Worm (Caenorhabditis elegans) whole organism, L3 larva: ENCODE results near the gene fsn-1.

ENCODE experiments used
- R02D3.7 ChIP-seq: fragments of 150-350 bp; optimal IDR thresholded peaks from 2 replicates; lab custom pipeline; 2014; ENCODE audit warnings: missing biosample characterization, missing genetic modification characterization
- ZK546.5 ChIP-seq: sonication (generic microtip); optimal IDR thresholded peaks from 2 replicates; lab custom pipeline; 2017; ENCODE audit warnings: missing biosample characterization, missing genetic modification characterization
- aly-2 ChIP-seq: fragments of 150-350 bp; optimal IDR thresholded peaks from 2 replicates; lab custom pipeline; 2014; ENCODE audit warnings: missing biosample characterization, missing genetic modification characterization
- ama-1 ChIP-seq: fragments of 150-350 bp; optimal IDR thresholded peaks from 2 replicates; lab custom pipeline; 2018
- ceh-16 ChIP-seq: sonication (generic microtip); optimal IDR thresholded peaks from 2 replicates; lab custom pipeline; 2017; ENCODE audit warnings: missing biosample characterization, missing genetic modification characterization
- ceh-28 ChIP-seq: fragments of 150-350 bp; optimal IDR thresholded peaks from 2 replicates; lab custom pipeline; 2014; ENCODE audit warnings: missing biosample characterization, missing genetic modification reagents, missing genetic modification characterization
- ceh-82 ChIP-seq: fragments of 150-350 bp; optimal IDR thresholded peaks from 2 replicates; lab custom pipeline; 2014; ENCODE audit warnings: missing biosample characterization, missing genetic modification characterization
- ceh-9 ChIP-seq: sonication (generic microtip); optimal IDR thresholded peaks from 2 replicates; lab custom pipeline; 2018; ENCODE audit warnings: missing biosample characterization, missing genetic modification characterization
- daf-12 ChIP-seq: fragments of 150-350 bp; optimal IDR thresholded peaks from 2 replicates; lab custom pipeline; 2014; ENCODE audit warnings: missing biosample characterization, missing genetic modification reagents, missing genetic modification characterization
- egl-27 ChIP-seq: sonication (generic microtip); optimal IDR thresholded peaks from 4 replicates; lab custom pipeline; 2017; ENCODE audit warnings: missing biosample characterization, missing genetic modification reagents, missing genetic modification characterization
- egl-5 ChIP-seq: fragments of 150-350 bp; optimal IDR thresholded peaks from 2 replicates; lab custom pipeline; 2017; ENCODE audit warnings: missing biosample characterization, missing genetic modification reagents, missing genetic modification characterization, inconsistent platforms
- elt-1 ChIP-seq: fragments of 150-350 bp; optimal IDR thresholded peaks from 2 replicates; lab custom pipeline; 2014; ENCODE audit warnings: missing biosample characterization, missing genetic modification characterization
- elt-2 ChIP-seq: sonication (generic microtip); optimal IDR thresholded peaks from 2 replicates; lab custom pipeline; 2016; ENCODE audit warnings: missing genetic modification reagents, mild to moderate bottlenecking, missing genetic modification characterization, missing compliant biosample characterization
- elt-3 ChIP-seq, 3 experiments: fragments of 150-350 bp in 1 of 3; sonication (generic microtip) in 2 of 3; optimal IDR thresholded peaks; 2 replicates in 2 of 3; 4 replicates in 1 of 3; lab custom pipeline; 2014 to 2017; ENCODE audit warnings: missing biosample characterization in 3 of 3, missing genetic modification characterization in 3 of 3
- fkh-2 ChIP-seq: fragments of 150-350 bp; optimal IDR thresholded peaks from 2 replicates; lab custom pipeline; 2014; ENCODE audit warnings: missing biosample characterization, missing genetic modification reagents, missing genetic modification characterization
- hmg-11 ChIP-seq: sonication (generic microtip); optimal IDR thresholded peaks from 2 replicates; lab custom pipeline; 2016; ENCODE audit warnings: missing genetic modification characterization, missing compliant biosample characterization
- jun-1 ChIP-seq: fragments of 150-350 bp; optimal IDR thresholded peaks from 2 replicates; lab custom pipeline; 2014; ENCODE audit warnings: missing biosample characterization, missing genetic modification reagents, missing genetic modification characterization
- lin-39 ChIP-seq: fragments of 150-350 bp; optimal IDR thresholded peaks from 2 replicates; lab custom pipeline; 2018; ENCODE audit warnings: missing biosample characterization, missing genetic modification reagents, missing genetic modification characterization
- lsy-12 ChIP-seq: sonication (generic microtip); optimal IDR thresholded peaks from 2 replicates; lab custom pipeline; 2016; ENCODE audit warnings: mild to moderate bottlenecking, missing genetic modification characterization, missing compliant biosample characterization
- mdl-1 ChIP-seq: fragments of 150-350 bp; optimal IDR thresholded peaks from 2 replicates; lab custom pipeline; 2014; ENCODE audit warnings: missing biosample characterization, missing genetic modification characterization
- mml-1 ChIP-seq: fragments of 150-350 bp; sonication (generic microtip); optimal IDR thresholded peaks from 3 replicates; lab custom pipeline; 2014; ENCODE audit warnings: missing biosample characterization, missing genetic modification characterization
- nfya-1 ChIP-seq: sonication (generic microtip); optimal IDR thresholded peaks from 2 replicates; lab custom pipeline; 2017; ENCODE audit warnings: missing genetic modification characterization, mild to moderate bottlenecking, missing compliant biosample characterization, antibody characterized with exemption, moderate library complexity; ENCODE audit not compliant: insufficient read depth
- nhr-11 ChIP-seq: fragments of 150-350 bp; optimal IDR thresholded peaks from 2 replicates; lab custom pipeline; 2014; ENCODE audit warnings: missing biosample characterization, missing genetic modification characterization
- nhr-23 ChIP-seq: fragments of 150-350 bp; optimal IDR thresholded peaks from 2 replicates; lab custom pipeline; 2014; ENCODE audit warnings: missing biosample characterization, missing genetic modification reagents, missing genetic modification characterization
- nhr-237 ChIP-seq: fragments of 150-350 bp; optimal IDR thresholded peaks from 2 replicates; lab custom pipeline; 2014; ENCODE audit warnings: missing biosample characterization, missing genetic modification characterization
- nhr-25 ChIP-seq: sonication (generic microtip); optimal IDR thresholded peaks from 2 replicates; lab custom pipeline; 2017; ENCODE audit warnings: missing biosample characterization, missing genetic modification characterization
- nhr-28 ChIP-seq: fragments of 150-350 bp; optimal IDR thresholded peaks from 2 replicates; lab custom pipeline; 2014; ENCODE audit warnings: missing biosample characterization, missing genetic modification characterization
- nhr-43 ChIP-seq: sonication (generic microtip); optimal IDR thresholded peaks from 2 replicates; lab custom pipeline; 2016; ENCODE audit warnings: mild to moderate bottlenecking, missing genetic modification characterization, missing compliant biosample characterization; ENCODE audit not compliant: poor library complexity, severe bottlenecking
- nhr-67 ChIP-seq: fragments of 150-350 bp; optimal IDR thresholded peaks from 2 replicates; lab custom pipeline; 2014; ENCODE audit warnings: missing biosample characterization, missing genetic modification characterization
- nhr-76 ChIP-seq: fragments of 150-350 bp; sonication (generic microtip); optimal IDR thresholded peaks from 5 replicates; lab custom pipeline; 2014; ENCODE audit warnings: missing biosample characterization, missing genetic modification characterization
- nhr-77 ChIP-seq: fragments of 150-350 bp; optimal IDR thresholded peaks from 2 replicates; lab custom pipeline; 2014; ENCODE audit warnings: missing biosample characterization, missing genetic modification characterization
- pha-4 ChIP-seq: fragments of 150-350 bp; optimal IDR thresholded peaks from 2 replicates; lab custom pipeline; 2014; ENCODE audit warnings: missing biosample characterization, missing genetic modification reagents, missing genetic modification characterization
- pqm-1 ChIP-seq: fragments of 150-350 bp; optimal IDR thresholded peaks from 2 replicates; lab custom pipeline; 2017; ENCODE audit warnings: missing biosample characterization, missing genetic modification characterization, inconsistent platforms
- sea-2 ChIP-seq: fragments of 150-350 bp; sonication (generic microtip); optimal IDR thresholded peaks from 4 replicates; lab custom pipeline; 2014; ENCODE audit warnings: missing biosample characterization, missing genetic modification reagents, missing genetic modification characterization
- skn-1 ChIP-seq: fragments of 150-350 bp; optimal IDR thresholded peaks from 2 replicates; lab custom pipeline; 2014; ENCODE audit warnings: missing biosample characterization, missing genetic modification characterization
- snpc-4 ChIP-seq: fragments of 150-350 bp; optimal IDR thresholded peaks from 2 replicates; lab custom pipeline; 2014; ENCODE audit warnings: missing biosample characterization, missing genetic modification characterization
- tbx-2 ChIP-seq: sonication (generic microtip); optimal IDR thresholded peaks from 2 replicates; lab custom pipeline; 2016; ENCODE audit warnings: mild to moderate bottlenecking, missing genetic modification characterization, missing compliant biosample characterization
- unc-39 ChIP-seq: sonication (generic microtip); optimal IDR thresholded peaks from 4 replicates; lab custom pipeline; 2017; ENCODE audit warnings: missing biosample characterization, missing genetic modification characterization
- unc-62 ChIP-seq: fragments of 150-350 bp; sonication (generic microtip); optimal IDR thresholded peaks from 4 replicates; lab custom pipeline; 2014; ENCODE audit warnings: missing biosample characterization, missing genetic modification reagents, missing genetic modification characterization
- zag-1 ChIP-seq: fragments of 150-350 bp; optimal IDR thresholded peaks from 2 replicates; lab custom pipeline; 2014; ENCODE audit warnings: missing biosample characterization, missing genetic modification characterization
- ztf-11 ChIP-seq: fragments of 150-350 bp; optimal IDR thresholded peaks from 2 replicates; lab custom pipeline; 2014; ENCODE audit warnings: missing biosample characterization, missing genetic modification characterization
- ztf-4 ChIP-seq: fragments of 150-350 bp; optimal IDR thresholded peaks from 2 replicates; lab custom pipeline; 2014; ENCODE audit warnings: missing biosample characterization, missing genetic modification characterization

The fsn-1 gene

ce11 chrIII:4918906-4919305 lies 18.2 kb upstream of the fsn-1 start:
- TF ChIP-seq snpc-4 (no peak), ceh-9 (tag; lab: Kevin White, UChicago) (no peak), nhr-25 (tag; lab: Kevin White, UChicago) (no peak), skn-1 (no peak), elt-1 (tag; lab: Kevin White, UChicago) (no peak), ZK546.5 (tag; lab: Kevin White, UChicago) (no peak), ama-1 (no peak), nhr-43 (tag; lab: Kevin White, UChicago) (no peak), tbx-2 (tag; lab: Kevin White, UChicago) (no peak), mdl-1 (no peak), nhr-237 (tag; lab: Kevin White, UChicago) (no peak), unc-62 (no peak), lsy-12 (tag; lab: Kevin White, UChicago) (no peak)

- TF ChIP-seq elt-1 (tag; lab: Kevin White, UChicago): no peak
- TF ChIP-seq ceh-16 (tag; lab: Kevin White, UChicago): no peak
- no peak for TF ChIP-seq ceh-9 (tag; lab: Kevin White, UChicago)
- no peak for TF ChIP-seq daf-12 (tag; lab: Kevin White, UChicago)
These were observed 16.9 kb upstream of the fsn-1 start, which contains the start of gene ula-1 for ce11 chrIII:4920221-4920620. TSS of gene ula-1 (minus strand) at chrIII:4920321.

ce11 chrIII:4922020-4922419 lies 15.1 kb upstream of the fsn-1 start, which contains the start of gene mmab-1:
TSS of gene mmab-1 (minus strand) at chrIII:4922114.
- peak; percentile 71 for TF ChIP-seq nhr-43 (tag; lab: Kevin White, UChicago)
- TF ChIP-seq nfya-1 (tag; lab: Kevin White, UChicago): peak; percentile 28
- peak; percentile 6 for TF ChIP-seq lin-39 (tag; lab: Kevin White, UChicago)

ce11 chrIII:4924134-4924533 lies 13.0 kb upstream of the fsn-1 start:
- no peak for TF ChIP-seq nhr-23 (tag; lab: Kevin White, UChicago)
- no peak for TF ChIP-seq nhr-43 (tag; lab: Kevin White, UChicago)
- no peak for TF ChIP-seq R02D3.7
- TF ChIP-seq ceh-16 (tag; lab: Kevin White, UChicago): no peak
- no peak for TF ChIP-seq elt-1 (tag; lab: Kevin White, UChicago)
- no peak for TF ChIP-seq unc-39 (tag; lab: Kevin White, UChicago)
- TF ChIP-seq skn-1: no peak
- TF ChIP-seq nhr-11 (tag; lab: Kevin White, UChicago): no peak
- TF ChIP-seq lsy-12 (tag; lab: Kevin White, UChicago): no peak
- no peak for TF ChIP-seq egl-5
- no peak for TF ChIP-seq elt-2
- TF ChIP-seq nhr-76 (tag; lab: Kevin White, UChicago): no peak
- no peak for TF ChIP-seq ztf-4 (tag; lab: Kevin White, UChicago)
- no peak for TF ChIP-seq nhr-25 (tag; lab: Kevin White, UChicago)
- TF ChIP-seq snpc-4: no peak
- TF ChIP-seq aly-2 (tag; lab: Kevin White, UChicago): no peak
- TF ChIP-seq elt-3 (tag; optimal IDR thresholded peaks at IDR 0.05; lab: Kevin White, UChicago): no peak
- TF ChIP-seq daf-12 (tag; lab: Kevin White, UChicago): no peak
- TF ChIP-seq hmg-11 (tag; lab: Kevin White, UChicago): no peak
- TF ChIP-seq ztf-11 (tag; lab: Kevin White, UChicago): no peak

- TF ChIP-seq nhr-11 (tag; lab: Kevin White, UChicago): no peak
- no peak for TF ChIP-seq egl-5
- TF ChIP-seq pqm-1 (tag; lab: Kevin White, UChicago): no peak
- no peak for TF ChIP-seq nhr-76 (tag; lab: Kevin White, UChicago)
- TF ChIP-seq nhr-77 (tag; lab: Kevin White, UChicago): no peak
- TF ChIP-seq elt-2: peak; percentile 30
- no peak for TF ChIP-seq mdl-1
- no peak for TF ChIP-seq ceh-82 (tag; lab: Kevin White, UChicago)
- no peak for TF ChIP-seq ceh-9 (tag; lab: Kevin White, UChicago)
- TF ChIP-seq jun-1 (tag; lab: Kevin White, UChicago): peak; percentile 16
- TF ChIP-seq mml-1 (tag; lab: Kevin White, UChicago): no peak
- TF ChIP-seq nhr-28 (tag; lab: Kevin White, UChicago): no peak
- no peak for TF ChIP-seq zag-1 (tag; lab: Kevin White, UChicago)
- TF ChIP-seq snpc-4: no peak
- TF ChIP-seq ceh-28 (tag; lab: Kevin White, UChicago): peak; percentile 3
- TF ChIP-seq ceh-16 (tag; lab: Kevin White, UChicago): no peak
- no peak for TF ChIP-seq ztf-4 (tag; lab: Kevin White, UChicago)
- TF ChIP-seq nhr-237 (tag; lab: Kevin White, UChicago): no peak
- no peak for TF ChIP-seq egl-27 (tag; lab: Kevin White, UChicago)
- TF ChIP-seq pha-4 (tag; lab: Kevin White, UChicago): peak; percentile 61
- TF ChIP-seq nhr-43 (tag; lab: Kevin White, UChicago): peak; percentile 89
- TF ChIP-seq nhr-67: no peak
- no peak for TF ChIP-seq unc-39 (tag; lab: Kevin White, UChicago)
- TF ChIP-seq sea-2 (GFP tag; lab: Kevin White, UChicago): no peak
- TF ChIP-seq R02D3.7: peak; percentile 44
- TF ChIP-seq nhr-23 (tag; lab: Kevin White, UChicago): peak; percentile 88
- TF ChIP-seq fkh-2 (tag; lab: Kevin White, UChicago): no peak
- peak; percentile 55 for TF ChIP-seq hmg-11 (tag; lab: Kevin White, UChicago)
These were observed 6.9 kb upstream of the fsn-1 start, which contains the start of gene set-2 for ce11 chrIII:4930154-4930679. TSS of gene set-2 (minus strand) at chrIII:4930204.
